Worm (Caenorhabditis elegans): ENCODE measurements around the gene srv-7.

srv-7 gene

DNA sequence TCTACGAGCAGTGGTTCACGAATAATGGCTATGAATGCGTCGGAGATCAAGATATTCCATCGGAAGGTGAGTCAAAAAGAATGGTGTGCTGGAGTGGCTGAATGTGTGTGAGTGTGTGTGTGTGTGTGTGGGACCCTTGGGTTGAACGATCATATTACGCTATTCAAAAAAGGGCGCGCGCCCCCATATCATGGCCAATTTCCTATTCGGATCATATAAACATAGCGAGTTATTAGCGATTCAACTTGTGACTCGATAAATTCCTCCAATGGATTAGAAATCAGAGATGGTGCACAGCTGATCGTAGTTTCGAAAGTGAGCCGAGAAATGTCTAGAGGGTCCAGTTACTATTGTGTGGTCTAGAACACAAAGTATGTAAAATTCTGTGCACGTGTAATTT, at the start of gene srv-7:
TSS of gene srv-7 (minus strand) at position 101 of the 400 bp plus-strand sequence.
- TF ChIP-seq unc-62 (GFP tag; optimal IDR thresholded peaks at IDR 0.05), result no peak

- TF ChIP-seq unc-62 (GFP tag; optimal IDR thresholded peaks at IDR 0.05), result no peak
Measured at ce11 chrX:5697208-5697607, 49.4 kb upstream of the srv-7 start, which contains the start of gene W01C8.5. Gene W01C8.5 (minus strand): TSS chrX:5697308.

- TF ChIP-seq unc-62 (GFP tag; optimal IDR thresholded peaks at IDR 0.05), result no peak
Measured at ce11 chrX:5696197-5696596, 48.4 kb upstream of the srv-7 start.

DNA sequence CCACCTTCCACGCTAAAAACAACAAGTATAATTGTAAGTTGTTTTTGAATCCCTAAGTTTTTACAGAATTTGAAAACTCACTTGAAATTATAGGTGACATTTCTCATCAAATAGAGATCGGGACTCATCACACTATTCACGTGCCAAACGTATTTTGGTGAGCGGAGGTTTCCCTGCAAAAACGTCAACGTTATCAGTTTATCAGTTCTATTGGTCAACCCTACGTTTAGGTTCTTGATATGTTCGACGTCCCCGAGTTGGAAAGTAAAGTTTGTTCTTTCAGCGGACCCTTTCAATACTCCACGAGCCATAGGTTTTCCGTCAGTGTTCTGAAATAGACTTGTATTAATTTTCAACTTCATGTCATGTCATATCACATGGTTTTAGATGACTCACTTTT, 47.6 kb upstream of the srv-7 start:
- TF ChIP-seq unc-62 (GFP tag; optimal IDR thresholded peaks at IDR 0.05), result no peak

DNA sequence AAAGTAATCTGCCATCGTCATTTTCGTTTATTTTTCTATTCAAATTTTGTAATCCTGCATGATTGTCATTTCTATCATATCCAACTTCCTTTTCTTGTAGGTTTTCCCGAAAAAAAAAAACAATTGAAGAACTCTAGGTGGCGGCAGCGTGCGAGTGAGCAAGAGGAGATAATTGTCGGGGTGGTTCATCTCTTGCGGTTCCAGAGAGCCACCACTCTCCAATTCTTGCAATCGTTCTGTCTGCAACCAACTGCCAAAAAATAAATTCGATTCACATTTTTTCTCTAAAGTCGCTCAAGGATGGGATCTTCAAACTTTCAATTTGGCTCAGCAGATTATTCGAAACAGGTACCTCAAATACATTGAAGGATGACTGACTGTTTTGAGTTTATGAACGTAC, 44.3 kb upstream of the srv-7 start, which contains the start of gene W01C8.1:
TSS of gene W01C8.1 (plus strand) at position 301 of the 400 bp plus-strand sequence.
- TF ChIP-seq unc-62 (GFP tag; optimal IDR thresholded peaks at IDR 0.05), result no peak

- no peak for TF ChIP-seq unc-62 (GFP tag; optimal IDR thresholded peaks at IDR 0.05)
Measured at ce11 chrX:5689077-5689476, 41.3 kb upstream of the srv-7 start.

- no peak for TF ChIP-seq unc-62 (GFP tag; optimal IDR thresholded peaks at IDR 0.05)
Measured at ce11 chrX:5686065-5686464, 38.3 kb upstream of the srv-7 start, which contains the start of gene set-20. Gene set-20 (minus strand): TSS chrX:5686158.

ce11 chrX:5680125-5680524, 32.3 kb upstream of the srv-7 start, which contains the start of gene set-19:
Gene set-19 (minus strand): TSS chrX:5680225.
- TF ChIP-seq unc-62 (GFP tag; optimal IDR thresholded peaks at IDR 0.05), result no peak

DNA sequence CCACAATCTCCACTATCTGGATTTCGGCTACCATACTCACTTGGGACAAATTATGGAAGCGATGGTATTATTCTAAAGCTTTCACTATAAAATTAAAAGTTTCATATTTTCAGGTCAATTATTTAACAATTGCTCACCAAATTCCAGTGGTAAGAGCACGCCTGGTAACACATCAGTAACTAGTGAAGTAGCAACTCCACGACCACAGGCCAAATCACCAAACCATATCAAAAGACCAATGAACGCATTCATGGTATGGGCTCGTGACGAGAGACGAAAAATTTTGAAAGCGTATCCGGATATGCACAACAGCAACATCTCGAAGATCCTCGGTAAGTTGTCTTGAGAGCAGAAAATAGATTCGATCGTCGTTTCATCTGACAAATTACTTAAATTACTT, 24.8 kb upstream of the srv-7 start:
- no peak for TF ChIP-seq unc-62 (GFP tag; optimal IDR thresholded peaks at IDR 0.05)

ce11 chrX:5670829-5671228, 23.0 kb upstream of the srv-7 start:
- TF ChIP-seq unc-62 (GFP tag; optimal IDR thresholded peaks at IDR 0.05), result no peak

DNA sequence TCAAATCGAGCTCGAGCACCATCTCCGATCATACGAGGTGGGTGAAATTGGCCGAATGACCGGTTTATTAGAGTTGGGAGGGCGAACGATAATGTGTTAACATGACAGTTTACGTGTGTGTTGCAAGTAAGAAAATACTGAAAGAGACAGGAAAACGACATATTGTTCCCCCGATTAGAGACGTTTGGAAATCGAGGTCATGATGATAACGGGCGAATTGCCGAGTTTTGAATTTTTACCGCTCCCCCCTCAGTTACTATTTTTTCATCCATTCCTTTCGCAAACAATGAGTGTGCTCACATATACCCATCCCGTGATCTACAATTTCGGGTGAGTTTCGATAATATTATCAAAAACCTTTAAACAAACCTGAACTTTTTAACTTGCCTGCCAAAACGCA, 21.9 kb upstream of the srv-7 start:
- no peak for TF ChIP-seq unc-62 (GFP tag; optimal IDR thresholded peaks at IDR 0.05)

ce11 chrX:5663537-5663936, 15.8 kb upstream of the srv-7 start, which contains the start of gene egl-13:
Gene egl-13 (plus strand): TSS chrX:5663837.
- no peak for TF ChIP-seq unc-62 (GFP tag; optimal IDR thresholded peaks at IDR 0.05)

DNA sequence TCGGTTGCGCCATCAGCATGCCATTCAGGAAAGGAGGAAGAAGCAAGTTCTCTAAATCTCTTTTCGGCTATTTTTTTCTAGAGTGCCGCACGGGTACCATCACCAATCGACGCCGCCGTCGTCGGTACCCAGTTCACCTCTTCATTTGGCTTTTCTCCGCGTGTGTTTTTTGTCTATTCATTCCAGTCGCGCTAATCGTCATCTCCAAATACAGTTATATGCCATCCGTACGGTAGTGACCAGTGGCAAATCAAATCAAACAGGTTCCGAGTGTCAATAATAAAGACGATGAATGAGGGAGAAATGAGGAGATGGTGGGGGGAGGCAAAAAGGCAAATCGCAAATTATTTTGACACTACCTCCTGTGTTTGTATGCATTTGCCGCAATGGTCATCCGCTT, 13.4 kb upstream of the srv-7 start:
- no peak for TF ChIP-seq unc-62 (GFP tag; optimal IDR thresholded peaks at IDR 0.05)

DNA sequence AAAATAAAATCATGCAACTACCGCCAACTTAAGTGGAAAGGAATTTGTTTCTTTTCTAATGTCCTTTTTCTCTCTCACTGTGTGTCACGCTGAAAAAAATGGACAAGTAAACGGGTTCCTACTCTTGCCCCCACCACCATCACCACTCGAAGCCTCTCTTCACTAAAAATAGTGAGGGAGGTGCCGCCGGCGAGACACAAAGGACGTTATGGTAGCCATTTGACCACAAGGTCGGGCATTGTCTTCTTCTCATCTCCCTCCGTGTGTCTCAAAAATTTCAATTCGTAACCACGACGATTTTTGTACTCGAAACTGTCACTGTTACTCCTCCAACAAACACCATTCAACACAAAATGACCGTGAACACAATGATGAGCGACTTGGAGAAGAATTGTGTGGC, 11.8 kb upstream of the srv-7 start, which contains the start of gene T22B7.22:
TSS of gene T22B7.22 (plus strand) at position 354 of the 400 bp plus-strand sequence.
- no peak for TF ChIP-seq unc-62 (GFP tag; optimal IDR thresholded peaks at IDR 0.05)

DNA sequence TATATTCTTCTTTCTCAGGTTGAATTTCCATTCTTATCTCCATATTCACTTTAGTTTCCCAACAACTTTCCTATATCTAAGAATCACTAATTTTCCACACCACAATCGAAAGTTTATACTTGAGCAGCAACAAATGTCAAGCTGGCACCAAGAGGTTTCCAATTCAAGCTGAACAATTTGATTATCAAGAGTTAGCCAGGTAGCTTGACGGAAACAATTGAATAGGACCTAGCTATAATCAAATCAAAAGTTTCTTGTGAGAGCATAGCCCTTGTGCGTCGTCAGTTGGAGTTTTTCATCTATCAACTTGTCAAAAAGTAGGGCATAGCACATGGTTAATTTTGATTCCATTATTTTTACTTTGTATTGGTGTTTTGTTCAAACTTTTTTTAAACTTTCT, 7.8 kb upstream of the srv-7 start:
- TF ChIP-seq unc-62 (GFP tag; optimal IDR thresholded peaks at IDR 0.05), result no peak

DNA sequence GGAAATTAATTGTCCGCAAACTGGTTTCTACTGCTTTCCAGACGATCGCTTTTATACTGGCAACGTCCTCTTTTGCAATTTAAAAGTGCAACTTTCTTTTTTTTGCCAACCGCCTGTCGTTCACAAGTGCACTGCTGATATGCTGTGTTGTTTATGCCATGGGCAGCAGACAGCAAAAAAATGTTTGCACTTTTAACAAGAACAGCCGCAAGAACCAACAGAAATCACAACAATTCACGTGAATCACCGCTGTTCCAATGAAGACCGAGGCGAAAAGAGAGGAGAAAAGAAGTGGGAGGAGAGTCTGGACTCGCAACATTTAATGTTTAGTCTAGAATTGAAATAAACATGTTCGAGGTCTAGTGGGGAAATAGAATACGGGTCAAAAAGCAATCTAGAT, 6.0 kb upstream of the srv-7 start, which contains the start of gene T22B7.7:
TSS of gene T22B7.7 (minus strand) at position 262 of the 400 bp plus-strand sequence.
- TF ChIP-seq unc-62 (GFP tag; optimal IDR thresholded peaks at IDR 0.05), result no peak

ce11 chrX:5646951-5647423, 797 bp downstream of the srv-7 start, which contains the start of gene T22B7.3:
Gene T22B7.3 (plus strand): TSS chrX:5647373.
- TF ChIP-seq unc-62 (GFP tag; optimal IDR thresholded peaks at IDR 0.05), result no peak

ce11 chrX:5645606-5646005, 2.2 kb downstream of the srv-7 start:
- no peak for TF ChIP-seq unc-62 (GFP tag; optimal IDR thresholded peaks at IDR 0.05)
